Fruit fly (Drosophila melanogaster): ENCODE data around the gene Dnaaf5.

Dnaaf5 gene

dm6 chr3R:14346838-14347745, 14.5 kb downstream of the Dnaaf5 start (continued):
- TF ChIP-seq Rfx (GFP tag; IDR thresholded peaks at IDR 0.05), result peak; percentile 34; the same call in 1 of the 2 replicates
- TF ChIP-seq CG17385 (GFP tag; optimal IDR thresholded peaks at IDR 0.05), result peak; percentile 61
- TF ChIP-seq Doc3 (GFP tag; IDR thresholded peaks at IDR 0.05; ENCODE audit: partially characterized antibody), result no peak
- peak; percentile 64 for TF ChIP-seq CG11695 (GFP tag; IDR thresholded peaks at IDR 0.05)
- no peak for TF ChIP-seq shn (GFP tag; optimal IDR thresholded peaks at IDR 0.05)
- 0 out of 2 replicates have a peak, but pooled peaks have one; percentile 32 for TF ChIP-seq CG4730 (GFP tag; IDR thresholded peaks at IDR 0.05)
- peak; percentile 49 for TF ChIP-seq D19A (tag; optimal IDR thresholded peaks at IDR 0.05)
- TF ChIP-seq Sox102F (GFP tag; optimal IDR thresholded peaks at IDR 0.05), result peak; percentile 70
- no peak for TF ChIP-seq CG14860 (GFP tag; IDR thresholded peaks at IDR 0.05; ENCODE audit: partially characterized antibody)
- TF ChIP-seq klu (GFP tag; IDR thresholded peaks at IDR 0.05), result no peak
- TF ChIP-seq CG32767 (GFP tag; IDR thresholded peaks at IDR 0.05), result no peak; the same call in 1 of the 2 replicates
- TF ChIP-seq Antp (GFP tag; optimal IDR thresholded peaks at IDR 0.05), result no peak
- TF ChIP-seq Chrac-16 (GFP tag; optimal IDR thresholded peaks at IDR 0.05), result no peak
- TF ChIP-seq exex (tag; optimal IDR thresholded peaks at IDR 0.05), result no peak
- no peak for TF ChIP-seq CG1792 (GFP tag; optimal IDR thresholded peaks at IDR 0.05)
- peak; percentile 62 for TF ChIP-seq CG30403 (GFP tag; optimal IDR thresholded peaks at IDR 0.05)
- TF ChIP-seq Trl (optimal IDR thresholded peaks at IDR 0.05), result peak; percentile 69 to 84
- no peak for TF ChIP-seq Trl (GFP tag; optimal IDR thresholded peaks at IDR 0.05)
- no peak for TF ChIP-seq CG9876 (GFP tag; optimal IDR thresholded peaks at IDR 0.05)
- peak; percentile 34 for TF ChIP-seq CG2875 (GFP tag; optimal IDR thresholded peaks at IDR 0.05)
- TF ChIP-seq caup (GFP tag; optimal IDR thresholded peaks at IDR 0.05; ENCODE audit: severe bottlenecking), result peak; percentile 72
- TF ChIP-seq bigmax (GFP tag; optimal IDR thresholded peaks at IDR 0.05), result no peak
- no peak for TF ChIP-seq zen2 (GFP tag; IDR thresholded peaks at IDR 0.05; ENCODE audit: partially characterized antibody)
- no peak for TF ChIP-seq ems (GFP tag; optimal IDR thresholded peaks at IDR 0.05)
- no peak for TF ChIP-seq Sin3A (optimal IDR thresholded peaks at IDR 0.05)
- TF ChIP-seq esg (GFP tag; conservative IDR thresholded peaks at IDR 0.05), result no peak; the same call in 1 of the 2 replicates
- TF ChIP-seq Deaf1 (tag; optimal IDR thresholded peaks at IDR 0.05), result peak; percentile 90
- no peak for TF ChIP-seq tna (GFP tag; IDR thresholded peaks at IDR 0.05; ENCODE audit: partially characterized antibody)
- TF ChIP-seq Hr78 (GFP tag; optimal IDR thresholded peaks at IDR 0.05), result peak in 1 of 2 experiments; percentile 9
- no peak for TF ChIP-seq fru (optimal IDR thresholded peaks at IDR 0.05)
- TF ChIP-seq CG9437 (GFP tag; optimal IDR thresholded peaks at IDR 0.05), result peak; percentile 5
- TF ChIP-seq mirr (GFP tag; optimal IDR thresholded peaks at IDR 0.05), result peak; percentile 30
- no peak for TF ChIP-seq zen (tag; optimal IDR thresholded peaks at IDR 0.05)
- TF ChIP-seq fd102C (GFP tag; optimal IDR thresholded peaks at IDR 0.05), result no peak
- TF ChIP-seq MBD-R2 (GFP tag; IDR thresholded peaks at IDR 0.05), result 0 out of 2 replicates have a peak, but pooled peaks have one; percentile 13
- no peak for TF ChIP-seq TFAM (GFP tag; optimal IDR thresholded peaks at IDR 0.05)
- peak; percentile 20 for TF ChIP-seq CG30431 (GFP tag; optimal IDR thresholded peaks at IDR 0.05)
- TF ChIP-seq CG2889 (GFP tag; IDR thresholded peaks at IDR 0.05), result no peak
- peak; percentile 21 for TF ChIP-seq Dip3 (GFP tag; optimal IDR thresholded peaks at IDR 0.05)
- no peak for TF ChIP-seq CG14014 (GFP tag; IDR thresholded peaks at IDR 0.05)
- TF ChIP-seq Jarid2 (GFP tag; optimal IDR thresholded peaks at IDR 0.05), result peak; percentile 25
- TF ChIP-seq crc (GFP tag; optimal IDR thresholded peaks at IDR 0.05), result no peak
- TF ChIP-seq cwo (GFP tag; optimal IDR thresholded peaks at IDR 0.05), result peak; percentile 72
- no peak for TF ChIP-seq C15 (GFP tag; IDR thresholded peaks at IDR 0.05)
- peak; percentile 66 for TF ChIP-seq CG17359 (tag; optimal IDR thresholded peaks at IDR 0.05)
- TF ChIP-seq CG3065 (GFP tag; optimal IDR thresholded peaks at IDR 0.05), result no peak
- no peak for TF ChIP-seq fd64A (GFP tag; optimal IDR thresholded peaks at IDR 0.05)
- TF ChIP-seq maf-S (GFP tag; optimal IDR thresholded peaks at IDR 0.05), result no peak
